Worm (Caenorhabditis elegans) whole organism, L1 larva: ENCODE measurements around the gene ZK185.4.

Experiments used
- C04F5.9 ChIP-seq: sonication (generic microtip); optimal IDR thresholded peaks from 2 replicates; lab custom pipeline; 2016; ENCODE audit warnings: missing genetic modification characterization, missing compliant biosample characterization
- C16A3.4 ChIP-seq: fragments of 150-350 bp; optimal IDR thresholded peaks from 2 replicates; lab custom pipeline; 2014; ENCODE audit warnings: missing biosample characterization, missing genetic modification characterization
- C34B4.2 ChIP-seq: sonication (generic microtip); optimal IDR thresholded peaks from 2 replicates; lab custom pipeline; 2017; ENCODE audit warnings: mild to moderate bottlenecking, missing genetic modification characterization, missing compliant biosample characterization
- Y116A8C.19 ChIP-seq: sonication (generic microtip); optimal IDR thresholded peaks from 2 replicates; lab custom pipeline; 2016; ENCODE audit warnings: missing compliant biosample characterization, missing genetic modification characterization, borderline replicate concordance
- aha-1 ChIP-seq: fragments of 150-350 bp; optimal IDR thresholded peaks from 2 replicates; lab custom pipeline; 2014; ENCODE audit warnings: missing biosample characterization, missing genetic modification characterization
- aly-2 ChIP-seq: fragments of 150-350 bp; optimal IDR thresholded peaks from 2 replicates; lab custom pipeline; 2014; ENCODE audit warnings: missing biosample characterization, missing genetic modification characterization
- ama-1 ChIP-seq: fragments of 150-350 bp; optimal IDR thresholded peaks from 2 replicates; lab custom pipeline; 2014
- ceh-63 ChIP-seq: fragments of 200-800 bp; sonication (Bioruptor generic); optimal IDR thresholded peaks from 2 replicates; lab custom pipeline; 2018; ENCODE audit warnings: mild to moderate bottlenecking, missing genetic modification characterization, missing compliant biosample characterization
- ceh-8 ChIP-seq: fragments of 200-800 bp; sonication (Bioruptor generic); optimal IDR thresholded peaks from 2 replicates; lab custom pipeline; 2018; ENCODE audit warnings: mild to moderate bottlenecking, missing genetic modification characterization, moderate library complexity, missing compliant biosample characterization
- dpl-1 ChIP-seq, 3 experiments: fragments of 150-350 bp in 2 of 3; sonication (generic microtip) in 1 of 3; optimal IDR thresholded peaks; 2 replicates each; lab custom pipeline; 2014 to 2017; ENCODE audit warnings: missing biosample characterization in 3 of 3, missing genetic modification characterization in 3 of 3, missing genetic modification reagents in 3 of 3
- efl-1 ChIP-seq, 4 experiments: fragments of 150-350 bp; optimal IDR thresholded peaks in 3 of 4; peaks in 1 of 4; 1 replicate in 1 of 4; 2 replicates in 3 of 4; lab custom pipeline; 2014; ENCODE audit warnings: missing biosample characterization in 2 of 4, missing genetic modification characterization in 2 of 4, missing genetic modification reagents in 2 of 4
- egl-13 ChIP-seq: sonication (generic microtip); optimal IDR thresholded peaks from 2 replicates; lab custom pipeline; 2016; ENCODE audit warnings: missing genotype, missing genetic modification reagents, missing genetic modification characterization, missing compliant biosample characterization
- egl-27 ChIP-seq, 2 experiments: fragments of 150-350 bp in 1 of 2; sonication (generic microtip); optimal IDR thresholded peaks; 3 replicates each; lab custom pipeline; 2017 to 2018; ENCODE audit warnings: missing biosample characterization in 2 of 2, missing genetic modification characterization in 2 of 2, missing genetic modification reagents in 2 of 2
- elt-2 ChIP-seq: sonication (generic microtip); optimal IDR thresholded peaks from 2 replicates; lab custom pipeline; 2016; ENCODE audit warnings: missing genetic modification characterization, mild to moderate bottlenecking, inconsistent platforms, missing compliant biosample characterization, missing genetic modification reagents
- ets-5 ChIP-seq: fragments of 200-800 bp; sonication (Bioruptor generic); IDR thresholded peaks from 2 replicates; pipeline ENCODE4 v1.3.6; 2022; ENCODE audit warnings: missing genetic modification characterization, missing compliant biosample characterization
- fkh-10 ChIP-seq: sonication (generic microtip); optimal IDR thresholded peaks from 2 replicates; lab custom pipeline; 2017; ENCODE audit warnings: missing biosample characterization, missing genetic modification reagents, missing genetic modification characterization
- hlh-17 ChIP-seq: fragments of 200-800 bp; sonication (Bioruptor generic); optimal IDR thresholded peaks from 2 replicates; lab custom pipeline; 2018; ENCODE audit warnings: missing genetic modification characterization, mild to moderate bottlenecking, missing compliant biosample characterization, moderate library complexity, borderline replicate concordance
- isw-1 ChIP-seq: fragments of 200-800 bp; sonication (Bioruptor generic); IDR thresholded peaks from 2 replicates; pipeline ENCODE4 v1.3.6; 2022; ENCODE audit warnings: missing genetic modification characterization, missing compliant biosample characterization
- lin-13 ChIP-seq: fragments of 150-350 bp; optimal IDR thresholded peaks from 2 replicates; lab custom pipeline; 2014; ENCODE audit warnings: missing biosample characterization, missing genetic modification reagents, missing genetic modification characterization
- lin-15B ChIP-seq: fragments of 150-350 bp; sonication (generic microtip); optimal IDR thresholded peaks from 3 replicates; lab custom pipeline; 2014; ENCODE audit warnings: missing biosample characterization, missing genetic modification characterization
- lin-39 ChIP-seq: fragments of 150-350 bp; optimal IDR thresholded peaks from 2 replicates; lab custom pipeline; 2014; ENCODE audit warnings: missing biosample characterization, missing genetic modification reagents, missing genetic modification characterization
- lir-3 ChIP-seq: sonication (generic microtip); optimal IDR thresholded peaks from 2 replicates; lab custom pipeline; 2016; ENCODE audit warnings: mild to moderate bottlenecking, missing genetic modification characterization, moderate library complexity, missing compliant biosample characterization; ENCODE audit not compliant: poor library complexity
- mab-9 ChIP-seq: fragments of 200-800 bp; sonication (Bioruptor generic); IDR thresholded peaks from 2 replicates; pipeline ENCODE4 v1.3.6; 2022; ENCODE audit warnings: missing genetic modification reagents, missing genetic modification characterization, missing compliant biosample characterization
- mep-1 ChIP-seq: fragments of 150-350 bp; optimal IDR thresholded peaks from 2 replicates; lab custom pipeline; 2014; ENCODE audit warnings: missing biosample characterization, missing genetic modification characterization
- nhr-11 ChIP-seq: fragments of 150-350 bp; optimal IDR thresholded peaks from 2 replicates; lab custom pipeline; 2014; ENCODE audit warnings: missing biosample characterization, missing genetic modification characterization
- nhr-47 ChIP-seq: sonication (generic microtip); optimal IDR thresholded peaks from 2 replicates; lab custom pipeline; 2016; ENCODE audit warnings: mild to moderate bottlenecking, missing genetic modification characterization, moderate library complexity, missing compliant biosample characterization
- nhr-71 ChIP-seq: sonication (generic microtip); optimal IDR thresholded peaks from 2 replicates; lab custom pipeline; 2016; ENCODE audit warnings: mild to moderate bottlenecking, missing genetic modification characterization, moderate library complexity, missing compliant biosample characterization
- nhr-77 ChIP-seq: fragments of 150-350 bp; optimal IDR thresholded peaks from 2 replicates; lab custom pipeline; 2014; ENCODE audit warnings: missing biosample characterization, missing genetic modification characterization
- nhr-85 ChIP-seq: sonication (generic microtip); peaks from one replicate; lab custom pipeline; 2016; ENCODE audit warnings: missing genetic modification characterization, inconsistent platforms, missing compliant biosample characterization
- pag-3 ChIP-seq: sonication (generic microtip); optimal IDR thresholded peaks from 2 replicates; lab custom pipeline; 2017; ENCODE audit warnings: missing genetic modification characterization, mild to moderate bottlenecking, missing compliant biosample characterization, antibody characterized with exemption, borderline replicate concordance; ENCODE audit not compliant: insufficient read depth
- pqm-1 ChIP-seq: sonication (generic microtip); optimal IDR thresholded peaks from 3 replicates; lab custom pipeline; 2017; ENCODE audit warnings: missing biosample characterization, missing genetic modification characterization
- rnt-1 ChIP-seq: sonication (generic microtip); optimal IDR thresholded peaks from 2 replicates; lab custom pipeline; 2016; ENCODE audit warnings: mild to moderate bottlenecking, missing genetic modification characterization, moderate library complexity, missing compliant biosample characterization
- skn-1 ChIP-seq: fragments of 150-350 bp; optimal IDR thresholded peaks from 2 replicates; lab custom pipeline; 2014; ENCODE audit warnings: missing biosample characterization, missing genetic modification characterization
- snpc-4 ChIP-seq: fragments of 150-350 bp; optimal IDR thresholded peaks from 2 replicates; lab custom pipeline; 2014; ENCODE audit warnings: missing biosample characterization, missing genetic modification characterization
- sox-4 ChIP-seq: sonication (generic microtip); optimal IDR thresholded peaks from 2 replicates; lab custom pipeline; 2016; ENCODE audit warnings: missing genetic modification characterization, missing compliant biosample characterization
- sptf-1 ChIP-seq: fragments of 150-350 bp; optimal IDR thresholded peaks from 2 replicates; lab custom pipeline; 2014; ENCODE audit warnings: missing biosample characterization, missing genetic modification characterization
- sup-37 ChIP-seq: fragments of 200-800 bp; sonication (Bioruptor generic); optimal IDR thresholded peaks from 2 replicates; lab custom pipeline; 2018; ENCODE audit warnings: mild to moderate bottlenecking, missing genetic modification characterization, missing compliant biosample characterization
- swsn-7 ChIP-seq: sonication (generic microtip); optimal IDR thresholded peaks from 2 replicates; lab custom pipeline; 2016; ENCODE audit warnings: missing genetic modification characterization, missing compliant biosample characterization
- tlp-1 ChIP-seq: fragments of 150-350 bp; optimal IDR thresholded peaks from 2 replicates; lab custom pipeline; 2014; ENCODE audit warnings: missing biosample characterization, missing genetic modification characterization
- unc-130 ChIP-seq: fragments of 150-350 bp; optimal IDR thresholded peaks from 2 replicates; lab custom pipeline; 2017; ENCODE audit warnings: missing biosample characterization, missing genetic modification characterization, inconsistent platforms
- unc-86 ChIP-seq: sonication (generic microtip); optimal IDR thresholded peaks from 2 replicates; lab custom pipeline; 2016; ENCODE audit warnings: missing genetic modification characterization, missing compliant biosample characterization
- unc-98 ChIP-seq: fragments of 200-800 bp; sonication (Bioruptor generic); IDR thresholded peaks from 2 replicates; pipeline ENCODE4 v1.3.6; 2022; ENCODE audit warnings: missing genetic modification characterization, missing compliant biosample characterization
- xbp-1 ChIP-seq: sonication (generic microtip); optimal IDR thresholded peaks from 2 replicates; lab custom pipeline; 2016; ENCODE audit warnings: missing genetic modification characterization, missing compliant biosample characterization
- zag-1 ChIP-seq: fragments of 150-350 bp; optimal IDR thresholded peaks from 2 replicates; lab custom pipeline; 2014; ENCODE audit warnings: missing biosample characterization, missing genetic modification characterization
- ztf-11 ChIP-seq, 2 experiments: sonication (generic microtip); optimal IDR thresholded peaks; 2 replicates each; lab custom pipeline; 2016 to 2017; ENCODE audit warnings: missing genetic modification characterization in 2 of 2, missing biosample characterization in 1 of 2, missing compliant biosample characterization in 1 of 2

The ZK185.4 gene

ce11 chrIV:4513269-4513819 lies 19.6 kb downstream of the ZK185.4 start, which contains the start of gene sar-1 (continued):
- TF ChIP-seq swsn-7 (peak; percentile 90), dpl-1 (GFP tag; optimal IDR thresholded peaks at IDR 0.05; lab: Kevin White, UChicago) (peak; percentile 58 to 83 (median 80)), C16A3.4 (tag; lab: Kevin White, UChicago) (peak; percentile 73), nhr-77 (peak; percentile 64), egl-27 (tag; optimal IDR thresholded peaks at IDR 0.05; lab: Kevin White, UChicago) (no peak), xbp-1 (tag; lab: Kevin White, UChicago) (peak; percentile 93), nhr-85 (tag; lab: Kevin White, UChicago) (peak; percentile 85), zag-1 (no peak), hlh-17 (GFP tag; lab: Kevin White, UChicago) (no peak), ets-5 (GFP tag; lab: Robert Waterston, UW) (no peak), sptf-1 (tag; lab: Kevin White, UChicago) (no peak), nhr-47 (tag; lab: Kevin White, UChicago) (peak; percentile 94), aha-1 (tag; lab: Kevin White, UChicago) (peak; percentile 17), isw-1 (GFP tag; lab: Robert Waterston, UW) (peak; percentile 74), efl-1 (optimal IDR thresholded peaks at IDR 0.05; lab: Kevin White, UChicago) (peak; percentile 80 to 85), efl-1 (GFP tag; optimal IDR thresholded peaks at IDR 0.05 in 1 of 2; lab: Kevin White, UChicago) (peak; percentile 76 to 98), egl-13 (tag; lab: Kevin White, UChicago) (peak; percentile 85), sup-37 (GFP tag; lab: Kevin White, UChicago) (peak; percentile 69), elt-2 (tag; lab: Kevin White, UChicago) (peak; percentile 29), skn-1 (peak; percentile 48), C04F5.9 (peak; percentile 35), rnt-1 (peak; percentile 91), ceh-63 (GFP tag; lab: Kevin White, UChicago) (no peak), fkh-10 (peak; percentile 54), mep-1 (tag; lab: Kevin White, UChicago) (peak; percentile 95), unc-86 (tag; lab: Kevin White, UChicago) (peak; percentile 88), snpc-4 (tag; lab: Kevin White, UChicago) (peak; percentile 41), aly-2 (tag; lab: Kevin White, UChicago) (peak; percentile 62), nhr-11 (tag; lab: Kevin White, UChicago) (peak; percentile 44), ztf-11 (tag; optimal IDR thresholded peaks at IDR 0.05; lab: Kevin White, UChicago) (peak in 1 of 2 experiments; percentile 31), pag-3 (tag; lab: Kevin White, UChicago) (no peak), unc-98 (GFP tag; lab: Robert Waterston, UW) (no peak), ceh-8 (GFP tag; lab: Kevin White, UChicago) (peak; percentile 80), nhr-71 (tag; lab: Kevin White, UChicago) (peak; percentile 93), C34B4.2 (no peak), sox-4 (tag; lab: Kevin White, UChicago) (peak; percentile 60), lir-3 (tag; lab: Kevin White, UChicago) (no peak), unc-130 (tag; lab: Kevin White, UChicago) (peak; percentile 35), Y116A8C.19 (tag; lab: Kevin White, UChicago) (no peak), lin-13 (peak; percentile 81), ama-1 (lab: Kevin White, UChicago) (no peak), mab-9 (GFP tag; lab: Robert Waterston, UW) (no peak; the same call in 1 of the 2 replicates), pqm-1 (no peak), lin-39 (tag; lab: Kevin White, UChicago) (peak; percentile 74), tlp-1 (no peak), lin-15B (tag; lab: Kevin White, UChicago) (peak; percentile 63)
